Worm (Caenorhabditis elegans): Measurements from ENCODE around the gene ubc-26.
A peak's percentile ranks its signal among the peaks of the same experiment; 100 is the strongest.

Gene ubc-26

DNA sequence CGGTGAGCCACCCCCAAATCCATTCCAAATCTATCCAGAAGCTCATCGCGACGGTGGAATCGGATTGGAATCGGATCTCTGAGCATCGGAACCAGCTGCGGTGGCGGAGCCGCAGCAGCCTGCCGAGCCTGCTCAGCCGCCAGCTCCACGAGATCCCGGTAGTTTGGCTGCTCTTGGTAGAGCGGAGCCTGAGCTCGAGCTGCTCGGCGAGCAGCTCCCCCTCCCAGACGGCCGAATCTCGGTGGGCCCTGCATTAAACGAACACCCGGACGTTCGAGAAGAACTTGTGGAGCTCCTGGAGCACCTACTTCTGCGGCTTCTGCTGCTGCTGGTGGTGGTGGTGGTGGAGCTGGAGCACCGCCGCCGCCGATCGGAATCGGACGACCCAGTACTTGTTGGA is 3.6 kb upstream of the ubc-26 start:
- TF ChIP-seq unc-62 (GFP tag; optimal IDR thresholded peaks at IDR 0.05) (no peak), nhr-76 (tag; optimal IDR thresholded peaks at IDR 0.05) (no peak), ceh-82 (tag; optimal IDR thresholded peaks at IDR 0.05) (no peak), zag-1 (tag; optimal IDR thresholded peaks at IDR 0.05) (no peak), nhr-28 (tag; optimal IDR thresholded peaks at IDR 0.05) (no peak), daf-12 (tag; optimal IDR thresholded peaks at IDR 0.05) (no peak), nhr-43 (tag; optimal IDR thresholded peaks at IDR 0.05; ENCODE audit: poor library complexity, severe bottlenecking) (no peak), skn-1 (tag; optimal IDR thresholded peaks at IDR 0.05) (no peak), nhr-11 (tag; optimal IDR thresholded peaks at IDR 0.05) (no peak), elt-3 (tag; optimal IDR thresholded peaks at IDR 0.05) (no peak)

DNA sequence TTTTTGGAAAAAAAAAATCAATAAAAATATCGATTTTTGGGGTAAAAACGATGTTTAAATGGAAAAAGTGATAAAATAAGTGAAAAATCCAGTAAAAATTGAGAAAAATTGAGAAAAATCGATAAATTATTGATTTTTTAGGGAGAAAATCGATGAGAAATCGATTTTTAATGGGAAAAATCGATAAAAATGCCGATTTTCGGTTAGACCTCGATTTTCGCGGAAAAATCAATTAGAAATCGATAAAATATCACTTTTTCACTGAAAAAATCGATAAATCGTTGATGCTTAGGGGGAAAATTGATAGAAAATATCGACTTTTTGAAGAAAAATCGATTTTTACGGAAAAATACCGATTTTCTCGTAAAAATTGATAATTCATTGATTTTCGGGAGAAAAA is 1.0 kb upstream of the ubc-26 start:
- TF ChIP-seq nhr-76 (tag; optimal IDR thresholded peaks at IDR 0.05) (no peak), ceh-28 (tag; optimal IDR thresholded peaks at IDR 0.05) (peak; percentile 92)

DNA sequence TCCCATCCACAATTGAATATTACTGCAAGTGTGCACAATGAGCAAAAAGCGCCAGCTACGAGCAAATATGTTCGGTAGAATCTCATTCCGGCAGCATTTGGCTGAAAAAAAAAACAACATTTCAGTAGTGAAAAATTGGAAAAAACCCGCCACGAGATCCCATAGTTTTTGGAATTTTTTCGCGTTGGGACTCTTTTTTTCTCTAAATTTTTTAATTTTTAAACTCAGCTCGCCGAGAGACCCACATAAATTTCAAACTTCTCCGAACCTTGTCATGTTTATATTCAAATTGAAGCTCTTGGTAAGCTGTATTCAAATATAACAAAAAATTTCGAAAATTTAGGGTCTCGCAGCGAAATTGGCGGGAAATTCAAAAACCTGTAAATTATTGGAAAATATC is 5.9 kb downstream of the ubc-26 start, which contains the start of gene sqv-2:
sqv-2 (minus strand) TSS at position 101 of the 400 bp plus-strand sequence.
- TF ChIP-seq ZK546.5 (tag; optimal IDR thresholded peaks at IDR 0.05) (no peak), nhr-43 (tag; optimal IDR thresholded peaks at IDR 0.05; ENCODE audit: poor library complexity, severe bottlenecking) (no peak), nfya-1 (tag; optimal IDR thresholded peaks at IDR 0.05; ENCODE audit: insufficient read depth) (no peak), eor-1 (tag; optimal IDR thresholded peaks at IDR 0.05) (no peak), zag-1 (tag; optimal IDR thresholded peaks at IDR 0.05) (no peak), mdl-1 (tag; optimal IDR thresholded peaks at IDR 0.05) (no peak), hmg-11 (tag; optimal IDR thresholded peaks at IDR 0.05) (no peak), elt-1 (tag; optimal IDR thresholded peaks at IDR 0.05) (no peak), ceh-82 (tag; optimal IDR thresholded peaks at IDR 0.05) (no peak), nhr-23 (tag; optimal IDR thresholded peaks at IDR 0.05) (no peak), unc-39 (tag; optimal IDR thresholded peaks at IDR 0.05) (no peak), nhr-28 (tag; optimal IDR thresholded peaks at IDR 0.05) (no peak)

DNA sequence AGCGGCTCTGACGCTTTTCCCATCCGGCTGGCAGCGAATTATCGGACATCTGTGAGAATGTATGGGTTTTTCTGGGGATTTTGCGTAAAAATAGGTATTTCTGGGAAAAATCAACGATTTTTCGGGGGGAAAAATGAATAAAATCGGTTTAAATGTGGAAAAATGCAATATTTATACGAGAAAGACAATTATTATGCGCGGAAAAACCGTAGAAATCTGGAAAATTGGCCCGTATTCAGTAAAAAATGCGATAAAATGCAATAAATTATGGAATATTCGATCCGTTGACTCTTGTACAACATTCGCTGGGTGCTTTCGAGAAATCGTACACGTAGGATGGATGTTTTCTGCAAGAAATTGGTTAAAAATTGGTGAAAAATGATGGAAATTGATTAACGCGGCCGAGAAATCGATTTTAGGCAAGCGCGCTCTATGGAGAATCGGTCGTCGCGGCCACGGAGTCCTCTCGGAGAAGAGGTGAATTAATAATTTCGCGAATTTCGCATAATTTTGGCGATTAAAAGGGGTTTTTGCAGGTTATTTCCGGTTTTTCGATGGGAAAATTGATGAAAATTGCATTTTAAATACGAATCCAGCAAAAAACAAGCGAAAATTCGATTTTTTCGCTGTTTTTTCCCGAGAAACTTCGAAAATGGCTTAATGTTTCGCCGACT is 11.1 kb downstream of the ubc-26 start, which contains the start of gene pinn-1:
pinn-1 (minus strand) TSS at position 51 of the 674 bp plus-strand sequence.
- peak; percentile 41 for TF ChIP-seq elt-2 (tag; optimal IDR thresholded peaks at IDR 0.05)
- TF ChIP-seq fos-1 (tag; optimal IDR thresholded peaks at IDR 0.05), result no peak
- TF ChIP-seq nhr-76 (tag; optimal IDR thresholded peaks at IDR 0.05), result no peak
- TF ChIP-seq elt-3 (tag; optimal IDR thresholded peaks at IDR 0.05), result no peak
- peak; percentile 84 for TF ChIP-seq ceh-82 (tag; optimal IDR thresholded peaks at IDR 0.05)
- peak; percentile 80 for TF ChIP-seq nfya-1 (tag; optimal IDR thresholded peaks at IDR 0.05; ENCODE audit: insufficient read depth)
- no peak for TF ChIP-seq nhr-67 (tag; optimal IDR thresholded peaks at IDR 0.05)
- TF ChIP-seq lin-39 (tag; optimal IDR thresholded peaks at IDR 0.05), result peak; percentile 90
- TF ChIP-seq ZK546.5 (tag; optimal IDR thresholded peaks at IDR 0.05), result no peak
- no peak for TF ChIP-seq unc-39 (tag; optimal IDR thresholded peaks at IDR 0.05)
- no peak for TF ChIP-seq aly-2 (tag; optimal IDR thresholded peaks at IDR 0.05)
- no peak for TF ChIP-seq eor-1 (tag; optimal IDR thresholded peaks at IDR 0.05)
- TF ChIP-seq fkh-10 (GFP tag; optimal IDR thresholded peaks at IDR 0.05), result peak; percentile 47
- no peak for TF ChIP-seq nhr-237 (tag; optimal IDR thresholded peaks at IDR 0.05)
- TF ChIP-seq sea-2 (GFP tag; optimal IDR thresholded peaks at IDR 0.05), result no peak
- TF ChIP-seq zag-1 (tag; optimal IDR thresholded peaks at IDR 0.05), result no peak
- TF ChIP-seq nhr-43 (tag; optimal IDR thresholded peaks at IDR 0.05; ENCODE audit: poor library complexity, severe bottlenecking), result peak; percentile 95
- no peak for TF ChIP-seq ceh-16 (tag; optimal IDR thresholded peaks at IDR 0.05)
- peak; percentile 48 for TF ChIP-seq skn-1 (tag; optimal IDR thresholded peaks at IDR 0.05)
- peak; percentile 77 for TF ChIP-seq snpc-4 (tag; optimal IDR thresholded peaks at IDR 0.05)
- TF ChIP-seq hmg-11 (tag; optimal IDR thresholded peaks at IDR 0.05), result peak; percentile 54
- no peak for TF ChIP-seq nhr-12 (tag; optimal IDR thresholded peaks at IDR 0.05)
- TF ChIP-seq nhr-11 (tag; optimal IDR thresholded peaks at IDR 0.05), result no peak
- TF ChIP-seq egl-27 (tag; optimal IDR thresholded peaks at IDR 0.05), result peak; percentile 28
- peak; percentile 5 for TF ChIP-seq elt-1 (tag; optimal IDR thresholded peaks at IDR 0.05)
- no peak for TF ChIP-seq daf-12 (tag; optimal IDR thresholded peaks at IDR 0.05)
- no peak for TF ChIP-seq ztf-11 (tag; optimal IDR thresholded peaks at IDR 0.05)
- no peak for TF ChIP-seq nhr-28 (tag; optimal IDR thresholded peaks at IDR 0.05)
- peak; percentile 36 for TF ChIP-seq pqm-1 (tag; optimal IDR thresholded peaks at IDR 0.05)
- peak; percentile 64 for TF ChIP-seq nhr-25 (tag; optimal IDR thresholded peaks at IDR 0.05)
- TF ChIP-seq fkh-2 (tag; optimal IDR thresholded peaks at IDR 0.05), result no peak
- TF ChIP-seq ceh-9 (tag; optimal IDR thresholded peaks at IDR 0.05), result no peak
- TF ChIP-seq unc-62 (GFP tag; optimal IDR thresholded peaks at IDR 0.05), result no peak
- TF ChIP-seq tbx-2 (tag; optimal IDR thresholded peaks at IDR 0.05), result peak; percentile 58
- peak; percentile 21 for TF ChIP-seq R02D3.7 (tag; optimal IDR thresholded peaks at IDR 0.05)
- TF ChIP-seq mml-1 (tag; optimal IDR thresholded peaks at IDR 0.05), result no peak
- peak; percentile 97 for TF ChIP-seq lin-15B (tag; optimal IDR thresholded peaks at IDR 0.05)
- TF ChIP-seq pha-4 (tag; optimal IDR thresholded peaks at IDR 0.05), result peak; percentile 90
- TF ChIP-seq egl-5 (tag; optimal IDR thresholded peaks at IDR 0.05), result peak; percentile 73
- no peak for TF ChIP-seq mdl-1 (tag; optimal IDR thresholded peaks at IDR 0.05)
- TF ChIP-seq ama-1 (optimal IDR thresholded peaks at IDR 0.05), result peak; percentile 33
- TF ChIP-seq ceh-28 (tag; optimal IDR thresholded peaks at IDR 0.05), result peak; percentile 88
- peak; percentile 89 for TF ChIP-seq nhr-23 (tag; optimal IDR thresholded peaks at IDR 0.05)

Data from whole organism, L3 larva.